Worm (Caenorhabditis elegans) whole organism, L4/young adult: ENCODE measurements around the gene F26F2.3.

Experiments used
- W03F9.2 ChIP-seq: fragments of 150-350 bp; optimal IDR thresholded peaks from 2 replicates; lab custom pipeline; 2014; ENCODE audit warnings: missing biosample characterization, missing genetic modification characterization
- him-1 ChIP-seq: sonication (generic microtip); optimal IDR thresholded peaks from 2 replicates; lab custom pipeline; 2016; ENCODE audit warnings: missing genotype, missing genetic modification reagents, missing genetic modification characterization, missing compliant biosample characterization

DNA sequence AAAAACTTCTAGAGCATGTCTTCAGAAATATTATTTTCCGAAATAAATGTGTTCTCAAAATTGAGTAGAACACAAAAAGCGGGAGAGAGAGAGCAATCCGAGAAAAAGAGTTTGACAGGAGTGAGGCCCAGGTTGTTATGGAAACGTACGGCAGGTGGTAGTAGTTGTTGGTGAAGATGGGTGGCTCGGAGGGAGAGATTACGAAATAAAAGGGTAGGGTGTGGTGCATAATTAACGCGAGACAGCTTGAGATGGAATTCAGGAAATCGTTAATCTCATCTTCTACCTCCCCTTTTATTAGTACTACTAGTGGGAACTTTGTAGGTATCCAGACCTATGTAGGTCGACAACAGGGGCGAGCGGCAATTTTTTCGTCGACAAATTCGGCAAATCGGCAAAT is 32.3 kb downstream of the F26F2.3 start, which contains the start of gene famh-161:
- no peak for TF ChIP-seq W03F9.2 (tag; lab: Kevin White, UChicago)
- no peak for TF ChIP-seq him-1 (tag; lab: Kevin White, UChicago)
